Fruit fly (Drosophila melanogaster): ENCODE results near the gene bel.

dm6 chr3R:8667568-8667967 is 7.0 kb upstream of the bel start, which contains the start of gene CG8036:
- TF ChIP-seq psq (optimal IDR thresholded peaks at IDR 0.05), result no peak
- TF ChIP-seq h (optimal IDR thresholded peaks at IDR 0.05), result no peak
- no peak for TF ChIP-seq ttk (optimal IDR thresholded peaks at IDR 0.05)
